Worm (Caenorhabditis elegans): ENCODE data around the gene srh-37.

DNA sequence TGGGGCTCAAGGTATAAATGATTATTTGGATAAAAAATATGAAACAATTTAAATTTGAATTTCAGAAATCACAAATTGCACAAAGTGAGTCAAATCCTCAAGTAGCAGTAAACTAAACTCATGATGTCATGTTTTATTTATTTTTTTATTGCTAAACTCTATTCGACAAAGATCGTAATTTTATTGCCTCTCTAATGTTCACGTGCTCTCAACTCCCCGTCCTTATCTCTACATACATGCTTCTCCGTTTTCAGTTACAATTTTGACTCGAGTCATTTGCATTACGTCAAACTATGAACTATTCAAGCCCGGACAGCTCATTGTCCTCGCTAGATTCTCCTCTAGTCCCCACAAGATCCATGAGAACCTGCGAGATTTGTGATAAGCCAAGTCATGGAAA is 37.8 kb downstream of the srh-37 start, which contains the start of gene nhr-99:
- TF ChIP-seq unc-62 (GFP tag; optimal IDR thresholded peaks at IDR 0.05) (no peak), him-1 (tag; optimal IDR thresholded peaks at IDR 0.05) (no peak), let-526 (GFP tag; IDR thresholded peaks at IDR 0.05) (no peak), F37B4.10 (GFP tag; IDR thresholded peaks at IDR 0.05) (no peak), cebp-1 (GFP tag; IDR thresholded peaks at IDR 0.05) (no peak), cebp-1 (tag; optimal IDR thresholded peaks at IDR 0.05) (no peak), pha-4 (tag; optimal IDR thresholded peaks at IDR 0.05) (no peak), K11D2.4 (GFP tag; IDR thresholded peaks at IDR 0.05) (no peak), ztf-6 (GFP tag; IDR thresholded peaks at IDR 0.05) (no peak), F10E7.11 (tag; optimal IDR thresholded peaks at IDR 0.05) (no peak), sdz-38 (tag; optimal IDR thresholded peaks at IDR 0.05) (no peak), ztf-26 (tag; optimal IDR thresholded peaks at IDR 0.05) (no peak), chd-7 (tag; optimal IDR thresholded peaks at IDR 0.05) (no peak), snpc-4 (GFP tag; optimal IDR thresholded peaks at IDR 0.05) (no peak), snpc-4 (tag; optimal IDR thresholded peaks at IDR 0.05) (no peak)

Measured in whole organism, young adult.